Fruit fly (Drosophila melanogaster): Measurements from ENCODE around the gene mRpL22.

DNA sequence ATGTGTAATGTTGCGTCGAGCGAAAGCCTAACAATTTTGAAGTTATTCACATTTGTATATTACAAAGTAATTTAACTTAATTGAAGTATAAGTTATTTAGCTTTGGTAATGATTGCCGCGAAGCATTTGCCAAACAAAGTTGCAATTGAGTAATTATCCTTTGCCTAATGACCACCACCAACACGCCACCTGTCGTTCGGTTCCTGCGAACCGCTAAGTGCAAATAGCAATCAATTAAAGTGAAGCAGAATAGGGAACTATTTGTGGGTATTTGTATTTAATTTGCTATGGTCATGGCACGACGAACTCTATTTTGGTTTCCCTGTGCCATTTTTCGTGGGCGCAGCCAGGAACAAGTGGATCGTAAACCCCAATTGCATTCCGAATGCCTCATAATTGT, 36.9 kb downstream of the mRpL22 start:
- TF ChIP-seq usp (GFP tag; optimal IDR thresholded peaks at IDR 0.05), result no peak
- TF ChIP-seq Abd-B (GFP tag; optimal IDR thresholded peaks at IDR 0.05), result no peak
- no peak for TF ChIP-seq Jra (GFP tag; optimal IDR thresholded peaks at IDR 0.05)
